Worm (Caenorhabditis elegans): ENCODE data around the gene unc-30.

unc-30 gene

ce11 chrIV:13173359-13173758 lies 54.6 kb downstream of the unc-30 start (continued):
- no peak for TF ChIP-seq tbx-2 (tag; optimal IDR thresholded peaks at IDR 0.05)
- no peak for TF ChIP-seq vab-15 (tag; optimal IDR thresholded peaks at IDR 0.05)
